Fruit fly (Drosophila melanogaster) whole organism, pupa: Measurements from ENCODE around the gene CG10710.

Source experiments
- CG10348 ChIP-seq: fragments of 200-800 bp; sonication (Bioruptor generic); IDR thresholded peaks from 2 replicates; pipeline ENCODE4 v1.3.6; 2022; ENCODE audit warnings: missing biosample characterization, missing genetic modification characterization
- CG12605 ChIP-seq: fragments of 200-800 bp; sonication (Bioruptor generic); IDR thresholded peaks from 2 replicates; pipeline ENCODE4 v1.3.6; 2022; ENCODE audit warnings: missing biosample characterization, missing genetic modification characterization
- CG13204 ChIP-seq: fragments of 200-800 bp; sonication (Bioruptor generic); optimal IDR thresholded peaks from 2 replicates; lab custom pipeline; 2018; ENCODE audit warnings: missing biosample characterization, mild to moderate bottlenecking, missing genetic modification characterization, moderate library complexity
- CG14655 ChIP-seq: fragments of 200-800 bp; sonication (Bioruptor generic); optimal IDR thresholded peaks from 3 replicates; lab custom pipeline; 2017; ENCODE audit warnings: mild to moderate bottlenecking, missing biosample characterization, missing genetic modification reagents, missing genetic modification characterization
- CG15710 ChIP-seq: fragments of 200-800 bp; sonication (Bioruptor generic); optimal IDR thresholded peaks from 2 replicates; lab custom pipeline; 2018; ENCODE audit warnings: missing biosample characterization, mild to moderate bottlenecking, missing genetic modification characterization, moderate library complexity
- CG34367 ChIP-seq: fragments of 200-800 bp; sonication (Bioruptor generic); optimal IDR thresholded peaks from 2 replicates; lab custom pipeline; 2018; ENCODE audit warnings: missing biosample characterization, mild to moderate bottlenecking, missing genetic modification characterization
- CG4496 ChIP-seq: fragments of 200-800 bp; sonication (Bioruptor generic); IDR thresholded peaks from 3 replicates; pipeline ENCODE4 v1.3.6; 2022; ENCODE audit warnings: missing biosample characterization, missing genetic modification characterization
- CG8301 ChIP-seq: fragments of 200-800 bp; sonication (Bioruptor generic); optimal IDR thresholded peaks from 2 replicates; lab custom pipeline; 2018; ENCODE audit warnings: missing biosample characterization, mild to moderate bottlenecking, missing genetic modification characterization
- CG9948 ChIP-seq: fragments of 200-800 bp; sonication (Bioruptor generic); optimal IDR thresholded peaks from 2 replicates; lab custom pipeline; 2018; ENCODE audit warnings: missing biosample characterization, mild to moderate bottlenecking, missing genetic modification characterization, moderate library complexity
- D1 ChIP-seq: fragments of 200-800 bp; sonication (Bioruptor generic); optimal IDR thresholded peaks from 2 replicates; lab custom pipeline; 2018; ENCODE audit warnings: missing biosample characterization, mild to moderate bottlenecking, missing genetic modification characterization, moderate library complexity
- EcR ChIP-seq: fragments of 200-800 bp; sonication (Bioruptor generic); optimal IDR thresholded peaks from 3 replicates; lab custom pipeline; 2019; ENCODE audit warnings: missing biosample characterization, missing genetic modification characterization, mild to moderate bottlenecking, moderate library complexity, missing genetic modification reagents
- Ets98B ChIP-seq: fragments of 200-800 bp; sonication (Bioruptor generic); IDR thresholded peaks from 2 replicates; pipeline ENCODE4 v1.3.6; 2022; ENCODE audit warnings: missing biosample characterization, missing genetic modification characterization
- Pif1A ChIP-seq: fragments of 200-800 bp; sonication (Bioruptor generic); optimal IDR thresholded peaks from 3 replicates; lab custom pipeline; 2016; ENCODE audit warnings: missing biosample characterization, missing genetic modification characterization
- Snoo ChIP-seq: fragments of 200-800 bp; sonication (Bioruptor generic); optimal IDR thresholded peaks from 3 replicates; lab custom pipeline; 2017; ENCODE audit warnings: missing biosample characterization, mild to moderate bottlenecking, missing genetic modification characterization, inconsistent platforms
- gl ChIP-seq: fragments of 200-800 bp; sonication (Bioruptor generic); optimal IDR thresholded peaks from 2 replicates; lab custom pipeline; 2018; ENCODE audit warnings: missing biosample characterization, mild to moderate bottlenecking, missing genetic modification characterization
- rn ChIP-seq: fragments of 200-800 bp; sonication (Bioruptor generic); IDR thresholded peaks from 2 replicates; pipeline ENCODE4 v1.3.6; 2022; ENCODE audit warnings: missing biosample characterization, missing genetic modification characterization

CG10710 gene

DNA sequence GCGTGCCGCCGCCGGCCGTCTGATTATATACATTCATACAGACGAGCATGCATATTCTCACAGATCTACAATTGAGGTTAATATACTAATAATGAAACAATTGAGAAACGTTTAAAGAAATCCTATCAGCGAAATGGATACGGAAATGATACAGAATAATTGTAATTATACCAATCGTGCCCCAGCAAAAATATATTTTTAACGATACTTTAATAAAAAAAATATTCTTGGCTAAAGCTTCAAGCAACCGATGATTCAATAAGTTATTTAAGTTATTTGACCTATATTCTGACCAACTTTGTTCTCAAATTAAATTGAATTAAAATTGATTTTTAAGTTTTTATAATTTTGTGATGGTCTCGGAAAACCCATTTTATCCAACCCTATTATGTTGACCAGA, 43.3 kb downstream of the CG10710 start:
- TF ChIP-seq CG13204 (GFP tag; lab: Kevin White, UChicago), result no peak
- no peak for TF ChIP-seq CG34367 (tag; lab: Kevin White, UChicago)
- TF ChIP-seq Ets98B (GFP tag; lab: Robert Waterston, UW), result no peak
- TF ChIP-seq CG12605 (GFP tag; lab: Robert Waterston, UW), result peak; percentile 18; the same call in 1 of the 2 replicates
- no peak for TF ChIP-seq Pif1A (GFP tag; lab: Kevin White, UChicago)
- no peak for TF ChIP-seq EcR (GFP tag; lab: Kevin White, UChicago)
- no peak for TF ChIP-seq CG9948 (tag; lab: Kevin White, UChicago)
- no peak for TF ChIP-seq CG15710 (tag; lab: Kevin White, UChicago)
- TF ChIP-seq CG8301 (tag; lab: Kevin White, UChicago), result peak; percentile 15
- TF ChIP-seq, all 21 proteins: peak for 2

DNA sequence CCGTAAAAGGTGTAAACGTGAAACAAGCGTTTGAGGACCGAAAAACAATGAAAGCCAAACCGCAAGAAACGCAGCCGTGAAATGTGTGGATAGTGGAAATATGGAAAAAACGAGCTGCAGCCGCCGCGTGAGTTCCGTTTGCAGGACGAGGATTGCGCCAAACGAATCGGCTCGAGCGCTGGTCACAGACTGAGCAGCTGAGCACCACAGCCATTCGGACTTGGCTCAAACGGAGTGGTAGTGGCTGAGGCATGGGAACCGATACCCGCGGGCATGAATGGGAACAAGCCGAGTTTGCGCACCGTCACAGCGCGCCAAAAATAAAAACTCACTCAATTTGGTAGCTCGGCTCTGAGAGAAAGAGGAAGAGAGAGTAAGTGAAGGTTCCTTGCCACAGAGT, 44.8 kb downstream of the CG10710 start, which contains the start of gene CG10089:
TSS of gene CG10089 (minus strand) at position 181 of the 400 bp plus-strand sequence.
- TF ChIP-seq CG4496 (GFP tag; lab: Robert Waterston, UW) (no peak), Snoo (no peak), D1 (tag; lab: Kevin White, UChicago) (no peak), CG12605 (GFP tag; lab: Robert Waterston, UW) (no peak), rn (GFP tag; lab: Robert Waterston, UW) (no peak), Pif1A (GFP tag; lab: Kevin White, UChicago) (no peak), gl (tag; lab: Kevin White, UChicago) (no peak), Ets98B (GFP tag; lab: Robert Waterston, UW) (no peak), CG14655 (GFP tag; lab: Kevin White, UChicago) (no peak), CG9948 (tag; lab: Kevin White, UChicago) (no peak), CG10348 (GFP tag; lab: Robert Waterston, UW) (no peak), CG34367 (tag; lab: Kevin White, UChicago) (no peak)
- TF ChIP-seq, all 21 proteins: peak for 0
